Fruit fly (Drosophila melanogaster) whole organism, embryonic: ENCODE measurements around the gene scu.

ENCODE experiments used
- B-H1 ChIP-seq: fragments of 200-800 bp; sonication (Bioruptor generic); IDR thresholded peaks from 3 replicates; pipeline ENCODE4 v1.3.6; 2022; ENCODE audit warnings: missing biosample characterization, missing genetic modification characterization
- B-H2 ChIP-seq: fragments of 200-800 bp; sonication (Bioruptor generic); optimal IDR thresholded peaks from 2 replicates; lab custom pipeline; 2018; ENCODE audit warnings: missing biosample characterization, mild to moderate bottlenecking, missing genetic modification characterization
- BtbVII ChIP-seq: fragments of 200-800 bp; sonication (Bioruptor generic); optimal IDR thresholded peaks from 3 replicates; lab custom pipeline; 2017; ENCODE audit warnings: missing biosample characterization, mild to moderate bottlenecking, missing genetic modification characterization
- CG10209 ChIP-seq: fragments of 200-800 bp; sonication (Bioruptor generic); optimal IDR thresholded peaks from 3 replicates; lab custom pipeline; 2017; ENCODE audit warnings: missing biosample characterization, mild to moderate bottlenecking, missing genetic modification characterization, missing genetic modification reagents
- CG10543 ChIP-seq: fragments of 200-800 bp; sonication (Bioruptor generic); optimal IDR thresholded peaks from 3 replicates; lab custom pipeline; 2017; ENCODE audit warnings: missing biosample characterization, mild to moderate bottlenecking, missing genetic modification characterization, moderate library complexity
- CG12071 ChIP-seq: fragments of 200-800 bp; sonication (Bioruptor generic); optimal IDR thresholded peaks from 3 replicates; lab custom pipeline; 2018; ENCODE audit warnings: missing biosample characterization, mild to moderate bottlenecking, missing genetic modification characterization
- CG12219 ChIP-seq: fragments of 200-800 bp; sonication (Bioruptor generic); optimal IDR thresholded peaks from 3 replicates; lab custom pipeline; 2018; ENCODE audit warnings: missing biosample characterization, mild to moderate bottlenecking, missing genetic modification characterization
- CG12659 ChIP-seq: fragments of 200-800 bp; sonication (Bioruptor generic); optimal IDR thresholded peaks from 3 replicates; lab custom pipeline; 2017; ENCODE audit warnings: mild to moderate bottlenecking, missing biosample characterization, missing genetic modification reagents, missing genetic modification characterization
- CG14014 ChIP-seq: fragments of 200-800 bp; sonication (Bioruptor generic); IDR thresholded peaks from 2 replicates; pipeline ENCODE4 v1.3.6; 2022; ENCODE audit warnings: missing biosample characterization, missing genetic modification characterization
- CG14965 ChIP-seq: fragments of 200-800 bp; sonication (Bioruptor generic); optimal IDR thresholded peaks from 2 replicates; lab custom pipeline; 2016; ENCODE audit warnings: missing biosample characterization, missing genetic modification characterization, borderline replicate concordance
- CG15073 ChIP-seq: fragments of 200-800 bp; sonication (Bioruptor generic); optimal IDR thresholded peaks from 2 replicates; lab custom pipeline; 2016; ENCODE audit warnings: missing biosample characterization, missing genetic modification characterization
- CG1529 ChIP-seq: fragments of 200-800 bp; sonication (Bioruptor generic); optimal IDR thresholded peaks from 3 replicates; lab custom pipeline; 2018; ENCODE audit warnings: missing biosample characterization, missing genetic modification characterization
- CG17912 ChIP-seq: fragments of 200-800 bp; sonication (Bioruptor generic); optimal IDR thresholded peaks from 2 replicates; lab custom pipeline; 2018; ENCODE audit warnings: missing biosample characterization, mild to moderate bottlenecking, missing genetic modification characterization
- CG18764 ChIP-seq: fragments of 200-800 bp; sonication (Bioruptor generic); optimal IDR thresholded peaks from 3 replicates; lab custom pipeline; 2016; ENCODE audit warnings: missing biosample characterization, missing genetic modification characterization
- CG3281 ChIP-seq: fragments of 200-800 bp; sonication (Bioruptor generic); optimal IDR thresholded peaks from 3 replicates; lab custom pipeline; 2017; ENCODE audit warnings: missing biosample characterization, mild to moderate bottlenecking, missing genetic modification characterization
- CG42726 ChIP-seq: fragments of 200-800 bp; sonication (Bioruptor generic); IDR thresholded peaks from 2 replicates; pipeline ENCODE4 v1.3.6; 2022; ENCODE audit warnings: missing biosample characterization, missing genetic modification characterization; ENCODE audit not compliant: partially characterized antibody
- CG4730 ChIP-seq: fragments of 200-800 bp; sonication (Bioruptor generic); IDR thresholded peaks from 2 replicates; pipeline ENCODE4 v1.3.6; 2022; ENCODE audit warnings: missing biosample characterization, missing genetic modification characterization
- CG6765 ChIP-seq: fragments of 200-800 bp; sonication (Bioruptor generic); optimal IDR thresholded peaks from 3 replicates; lab custom pipeline; 2017; ENCODE audit warnings: missing biosample characterization, mild to moderate bottlenecking, missing genetic modification characterization
- CG6813 ChIP-seq: fragments of 200-800 bp; sonication (Bioruptor generic); optimal IDR thresholded peaks from 2 replicates; lab custom pipeline; 2017; ENCODE audit warnings: missing biosample characterization, missing genetic modification characterization, mild to moderate bottlenecking, moderate library complexity, missing genetic modification reagents
- CG7987 ChIP-seq: fragments of 200-800 bp; sonication (Bioruptor generic); optimal IDR thresholded peaks from 2 replicates; lab custom pipeline; 2018; ENCODE audit warnings: missing biosample characterization, mild to moderate bottlenecking, missing genetic modification characterization, moderate library complexity
- CG9817 ChIP-seq: fragments of 200-800 bp; sonication (Bioruptor generic); optimal IDR thresholded peaks from 2 replicates; lab custom pipeline; 2018; ENCODE audit warnings: missing biosample characterization, mild to moderate bottlenecking, missing genetic modification characterization, moderate library complexity
- CrebB ChIP-seq: fragments of 200-800 bp; sonication (Bioruptor generic); optimal IDR thresholded peaks from 3 replicates; lab custom pipeline; 2018; ENCODE audit warnings: missing biosample characterization, mild to moderate bottlenecking, missing genetic modification characterization
- D ChIP-seq, 2 experiments: fragments of 200-800 bp in 1 of 2; fragments of >200 bp in 1 of 2; sonication (Bioruptor generic) in 1 of 2; optimal IDR thresholded peaks; 2 replicates in 1 of 2; 3 replicates in 1 of 2; lab custom pipeline; 2017; ENCODE audit warnings: mild to moderate bottlenecking in 1 of 2, missing biosample characterization in 1 of 2, missing genetic modification characterization in 1 of 2, missing genetic modification reagents in 1 of 2
- Dbx ChIP-seq: fragments of 200-800 bp; sonication (Bioruptor generic); IDR thresholded peaks from 3 replicates; pipeline ENCODE4 v1.3.6; 2022; ENCODE audit warnings: missing biosample characterization, missing genetic modification characterization
- Fer3 ChIP-seq: fragments of 200-800 bp; sonication (Bioruptor generic); optimal IDR thresholded peaks from 2 replicates; lab custom pipeline; 2018; ENCODE audit warnings: missing biosample characterization, mild to moderate bottlenecking, missing genetic modification characterization, moderate library complexity
- Hey ChIP-seq: fragments of 200-800 bp; sonication (Bioruptor generic); optimal IDR thresholded peaks from 3 replicates; lab custom pipeline; 2018; ENCODE audit warnings: missing biosample characterization, mild to moderate bottlenecking, missing genetic modification characterization
- Hmr ChIP-seq: fragments of 200-800 bp; sonication (Bioruptor generic); optimal IDR thresholded peaks from 3 replicates; lab custom pipeline; 2017; ENCODE audit warnings: mild to moderate bottlenecking, missing biosample characterization, missing genetic modification reagents, missing genetic modification characterization
- Lpt ChIP-seq: fragments of >200 bp; optimal IDR thresholded peaks from 2 replicates; lab custom pipeline; 2018; ENCODE audit warnings: missing biosample characterization, missing genetic modification characterization
- MTF-1 ChIP-seq: fragments of 200-800 bp; sonication (Bioruptor generic); optimal IDR thresholded peaks from 2 replicates; lab custom pipeline; 2018; ENCODE audit warnings: missing biosample characterization, mild to moderate bottlenecking, missing genetic modification characterization, borderline replicate concordance
- Med ChIP-seq: fragments of 200-800 bp; sonication (Bioruptor generic); peaks from one replicate; lab custom pipeline; 2016; ENCODE audit warnings: missing biosample characterization, missing genetic modification characterization, mild to moderate bottlenecking, inconsistent platforms, moderate library complexity
- Meics ChIP-seq: fragments of 200-800 bp; sonication (Bioruptor generic); optimal IDR thresholded peaks from 2 replicates; lab custom pipeline; 2017; ENCODE audit warnings: missing biosample characterization, mild to moderate bottlenecking, missing genetic modification characterization
- Nf-YA ChIP-seq: fragments of 200-800 bp; sonication (Bioruptor generic); IDR thresholded peaks from 2 replicates; pipeline ENCODE4 v1.3.6; 2022; ENCODE audit warnings: missing biosample characterization, missing genetic modification characterization
- NfI ChIP-seq: fragments of 200-800 bp; sonication (Bioruptor generic); optimal IDR thresholded peaks from 3 replicates; lab custom pipeline; 2018; ENCODE audit warnings: missing biosample characterization, mild to moderate bottlenecking, missing genetic modification characterization, moderate library complexity
- Vsx1 ChIP-seq: fragments of 200-800 bp; sonication (Bioruptor generic); optimal IDR thresholded peaks from 2 replicates; lab custom pipeline; 2017; ENCODE audit warnings: missing biosample characterization, mild to moderate bottlenecking, missing genetic modification characterization, missing genetic modification reagents
- YL-1 ChIP-seq: fragments of 200-800 bp; sonication (Bioruptor generic); optimal IDR thresholded peaks from 3 replicates; lab custom pipeline; 2017; ENCODE audit warnings: missing biosample characterization, mild to moderate bottlenecking, missing genetic modification characterization
- al ChIP-seq: fragments of 200-800 bp; sonication (Bioruptor generic); IDR thresholded peaks from 2 replicates; pipeline ENCODE4 v1.3.6; 2022; ENCODE audit warnings: missing biosample characterization, missing genetic modification characterization
- az2 ChIP-seq: fragments of 200-800 bp; sonication (Bioruptor generic); optimal IDR thresholded peaks from 3 replicates; lab custom pipeline; 2016; ENCODE audit warnings: missing biosample characterization, missing genetic modification characterization
- bab2 ChIP-seq: fragments of 200-800 bp; sonication (Bioruptor generic); optimal IDR thresholded peaks from 2 replicates; lab custom pipeline; 2016; ENCODE audit warnings: missing biosample characterization, missing genetic modification characterization
- cato ChIP-seq: fragments of 200-800 bp; sonication (Bioruptor generic); optimal IDR thresholded peaks from 2 replicates; lab custom pipeline; 2016; ENCODE audit warnings: missing biosample characterization, missing genetic modification characterization, borderline replicate concordance
- caup ChIP-seq: fragments of 200-800 bp; sonication (Bioruptor generic); optimal IDR thresholded peaks from 3 replicates; lab custom pipeline; 2017; ENCODE audit warnings: missing biosample characterization, mild to moderate bottlenecking, missing genetic modification characterization, moderate library complexity; ENCODE audit not compliant: severe bottlenecking
- ci ChIP-seq: fragments of 200-800 bp; sonication (Bioruptor generic); IDR thresholded peaks from 3 replicates; pipeline ENCODE4 v1.3.6; 2022; ENCODE audit warnings: missing biosample characterization, missing genetic modification characterization
- cwo ChIP-seq: fragments of 200-800 bp; sonication (Bioruptor generic); optimal IDR thresholded peaks from 3 replicates; lab custom pipeline; 2017; ENCODE audit warnings: missing biosample characterization, missing genetic modification characterization, mild to moderate bottlenecking, moderate library complexity, missing genetic modification reagents
- ems ChIP-seq: fragments of 200-800 bp; sonication (Bioruptor generic); optimal IDR thresholded peaks from 3 replicates; lab custom pipeline; 2016; ENCODE audit warnings: missing biosample characterization, missing genetic modification characterization
- esg ChIP-seq: fragments of 200-800 bp; sonication (Bioruptor generic); conservative IDR thresholded peaks from 2 replicates; pipeline ENCODE4 v1.3.6; 2022; ENCODE audit warnings: missing biosample characterization, missing genetic modification characterization
- ind ChIP-seq: fragments of 200-800 bp; sonication (Bioruptor generic); optimal IDR thresholded peaks from 3 replicates; lab custom pipeline; 2016; ENCODE audit warnings: missing biosample characterization, missing genetic modification characterization
- jumu ChIP-seq: fragments of 200-800 bp; sonication (Bioruptor generic); optimal IDR thresholded peaks from 3 replicates; lab custom pipeline; 2016; ENCODE audit warnings: missing biosample characterization, missing genetic modification characterization
- odd ChIP-seq: fragments of 200-800 bp; sonication (Bioruptor generic); optimal IDR thresholded peaks from 2 replicates; lab custom pipeline; 2017; ENCODE audit warnings: missing biosample characterization, mild to moderate bottlenecking, missing genetic modification characterization
- salm ChIP-seq: fragments of 200-800 bp; sonication (Bioruptor generic); optimal IDR thresholded peaks from 2 replicates; lab custom pipeline; 2018; ENCODE audit warnings: missing biosample characterization, mild to moderate bottlenecking, missing genetic modification characterization
- sisA ChIP-seq: fragments of 200-800 bp; sonication (Bioruptor generic); IDR thresholded peaks from 2 replicates; pipeline ENCODE4 v1.3.6; 2022; ENCODE audit warnings: missing biosample characterization, missing genetic modification characterization
- sr ChIP-seq: fragments of 200-800 bp; sonication (Bioruptor generic); IDR thresholded peaks from 3 replicates; pipeline ENCODE4 v1.3.6; 2022; ENCODE audit warnings: missing biosample characterization, missing genetic modification characterization

Gene scu

DNA sequence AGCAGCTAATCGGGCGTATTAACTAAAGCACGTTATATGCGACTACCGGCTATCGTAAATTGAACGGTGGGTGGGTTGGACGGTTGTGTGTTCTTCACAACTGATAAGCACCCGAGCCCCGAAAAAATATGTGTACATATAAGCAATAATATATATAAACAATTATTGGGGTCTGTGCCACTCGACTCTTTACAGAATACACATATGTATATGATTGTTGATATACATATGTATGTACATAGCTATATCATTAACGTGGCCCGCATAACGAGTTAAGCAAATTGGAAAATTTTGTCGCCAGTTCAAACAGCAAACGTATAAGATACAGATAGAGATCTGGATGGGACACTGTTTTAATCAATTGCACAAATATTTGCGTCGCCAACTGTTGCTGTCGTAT is 8.4 kb upstream of the scu start (continued):
- peak; percentile 48 for TF ChIP-seq MTF-1 (GFP tag; lab: Kevin White, UChicago)
- TF ChIP-seq D (optimal IDR thresholded peaks at IDR 0.05; lab: Kevin White, UChicago) = no peak
- TF ChIP-seq D (GFP tag; optimal IDR thresholded peaks at IDR 0.05; lab: Kevin White, UChicago) = no peak
- TF ChIP-seq B-H1 (GFP tag; lab: Robert Waterston, UW) = no peak
- no peak for TF ChIP-seq Nf-YA (GFP tag; lab: Robert Waterston, UW)
- peak; percentile 45 for TF ChIP-seq CG17912 (GFP tag; lab: Kevin White, UChicago)
- TF ChIP-seq CG6813 = peak; percentile 28
- no peak for TF ChIP-seq az2 (GFP tag; lab: Kevin White, UChicago)
- TF ChIP-seq bab2 (GFP tag; lab: Kevin White, UChicago) = no peak
- TF ChIP-seq Fer3 (tag; lab: Kevin White, UChicago) = peak; percentile 36
- TF ChIP-seq CG10543 (GFP tag; lab: Kevin White, UChicago) = peak; percentile 72
- peak; percentile 47 for TF ChIP-seq Meics
- TF ChIP-seq esg (GFP tag; lab: Robert Waterston, UW) = no peak
- no peak for TF ChIP-seq B-H2 (GFP tag; lab: Kevin White, UChicago)
- TF ChIP-seq salm = peak; percentile 15
- TF ChIP-seq YL-1 (GFP tag; lab: Kevin White, UChicago) = peak; percentile 1
- TF ChIP-seq CG7987 (GFP tag; lab: Kevin White, UChicago) = peak; percentile 11
- no peak for TF ChIP-seq Lpt (GFP tag; lab: Kevin White, UChicago)
- TF ChIP-seq ems = no peak
- peak; percentile 53; the same call in 1 of the 3 replicates for TF ChIP-seq ci
- no peak for TF ChIP-seq CG18764
- no peak for TF ChIP-seq CG1529 (GFP tag; lab: Kevin White, UChicago)
- TF ChIP-seq cwo (GFP tag; lab: Kevin White, UChicago) = peak; percentile 21
- no peak for TF ChIP-seq CG4730 (GFP tag; lab: Robert Waterston, UW)
- TF ChIP-seq CG42726 (GFP tag; lab: Robert Waterston, UW) = no peak
- peak; percentile 5 for TF ChIP-seq CG10209 (GFP tag; lab: Kevin White, UChicago)
- no peak for TF ChIP-seq al (GFP tag; lab: Robert Waterston, UW)
- TF ChIP-seq CG15073 (GFP tag; lab: Kevin White, UChicago) = no peak
- peak; percentile 43 for TF ChIP-seq Hey
- TF ChIP-seq odd = peak; percentile 46
- TF ChIP-seq CG14014 = peak; percentile 50; the same call in 1 of the 2 replicates
- no peak for TF ChIP-seq jumu (GFP tag; lab: Kevin White, UChicago)
- peak; percentile 59 for TF ChIP-seq CG6765 (GFP tag; lab: Kevin White, UChicago)
- TF ChIP-seq NfI (GFP tag; lab: Kevin White, UChicago) = peak; percentile 7
- TF ChIP-seq Hmr = peak; percentile 67
- no peak for TF ChIP-seq CG14965 (GFP tag; lab: Kevin White, UChicago)
- TF ChIP-seq CG12219 (GFP tag; lab: Kevin White, UChicago) = peak; percentile 24
- TF ChIP-seq ind (GFP tag; lab: Kevin White, UChicago) = no peak
- no peak for TF ChIP-seq sr (GFP tag; lab: Robert Waterston, UW)
- peak; percentile 53 for TF ChIP-seq Med (GFP tag; lab: Kevin White, UChicago)
- TF ChIP-seq CG12659 (GFP tag; lab: Kevin White, UChicago) = peak; percentile 30
- 0 out of 3 replicates have a peak, but pooled peaks have one; percentile 43 for TF ChIP-seq Dbx (GFP tag; lab: Robert Waterston, UW)
- peak; percentile 10 for TF ChIP-seq BtbVII (GFP tag; lab: Kevin White, UChicago)
- TF ChIP-seq CrebB = peak; percentile 62
- TF ChIP-seq CG3281 (GFP tag; lab: Kevin White, UChicago) = peak; percentile 37
- TF ChIP-seq cato = no peak
- no peak for TF ChIP-seq sisA
- TF ChIP-seq CG9817 = peak; percentile 2
- peak; percentile 55 for TF ChIP-seq CG12071 (GFP tag; lab: Kevin White, UChicago)
- no peak for TF ChIP-seq Vsx1 (GFP tag; lab: Kevin White, UChicago)
- peak; percentile 63 for TF ChIP-seq caup (GFP tag; lab: Kevin White, UChicago)
